Fruit fly (Drosophila melanogaster) whole organism, embryonic: ENCODE data around the gene CG42758.

Source experiments
- Antp ChIP-seq: fragments of 200-800 bp; sonication (Bioruptor generic); optimal IDR thresholded peaks from 3 replicates; lab custom pipeline; 2016; ENCODE audit warnings: missing biosample characterization, missing genetic modification characterization
- CG10565 ChIP-seq: fragments of 200-800 bp; sonication (Bioruptor generic); optimal IDR thresholded peaks from 3 replicates; lab custom pipeline; 2016; ENCODE audit warnings: missing biosample characterization, mild to moderate bottlenecking, missing genetic modification characterization
- CG11247 ChIP-seq: fragments of 200-800 bp; sonication (Bioruptor generic); IDR thresholded peaks from 2 replicates; pipeline ENCODE4 v1.3.6; 2022; ENCODE audit warnings: missing biosample characterization, missing genetic modification characterization
- CG11695 ChIP-seq: fragments of 200-800 bp; sonication (Bioruptor generic); IDR thresholded peaks from 3 replicates; pipeline ENCODE4 v1.3.6; 2022; ENCODE audit warnings: missing biosample characterization, missing genetic modification characterization
- CG12769 ChIP-seq: fragments of 200-800 bp; sonication (Bioruptor generic); optimal IDR thresholded peaks from 2 replicates; lab custom pipeline; 2019; ENCODE audit warnings: missing biosample characterization, mild to moderate bottlenecking, missing genetic modification characterization, moderate library complexity
- CG1529 ChIP-seq: fragments of 200-800 bp; sonication (Bioruptor generic); optimal IDR thresholded peaks from 3 replicates; lab custom pipeline; 2018; ENCODE audit warnings: missing biosample characterization, missing genetic modification characterization
- CG18599 ChIP-seq: fragments of 200-800 bp; sonication (Bioruptor generic); optimal IDR thresholded peaks from 3 replicates; lab custom pipeline; 2017; ENCODE audit warnings: missing biosample characterization, missing genetic modification characterization, mild to moderate bottlenecking, moderate library complexity, missing genetic modification reagents
- CG18764 ChIP-seq: fragments of 200-800 bp; sonication (Bioruptor generic); optimal IDR thresholded peaks from 3 replicates; lab custom pipeline; 2016; ENCODE audit warnings: missing biosample characterization, missing genetic modification characterization
- CG3065 ChIP-seq: fragments of 200-800 bp; sonication (Bioruptor generic); optimal IDR thresholded peaks from 2 replicates; lab custom pipeline; 2016; ENCODE audit warnings: missing biosample characterization, missing genetic modification characterization
- CG6175 ChIP-seq: fragments of 200-800 bp; sonication (Bioruptor generic); IDR thresholded peaks from 3 replicates; pipeline ENCODE4 v1.3.6; 2022; ENCODE audit warnings: missing biosample characterization, missing genetic modification characterization
- CG6683 ChIP-seq: fragments of 200-800 bp; sonication (Bioruptor generic); optimal IDR thresholded peaks from 2 replicates; lab custom pipeline; 2017; ENCODE audit warnings: missing biosample characterization, mild to moderate bottlenecking, missing genetic modification characterization, missing genetic modification reagents
- CG6689 ChIP-seq: fragments of 200-800 bp; sonication (Bioruptor generic); IDR thresholded peaks from 2 replicates; pipeline ENCODE4 v1.3.6; 2022; ENCODE audit warnings: missing biosample characterization, missing genetic modification characterization
- CG7987 ChIP-seq: fragments of 200-800 bp; sonication (Bioruptor generic); optimal IDR thresholded peaks from 2 replicates; lab custom pipeline; 2018; ENCODE audit warnings: missing biosample characterization, mild to moderate bottlenecking, missing genetic modification characterization, moderate library complexity
- D ChIP-seq, 2 experiments: fragments of 200-800 bp in 1 of 2; fragments of >200 bp in 1 of 2; sonication (Bioruptor generic) in 1 of 2; optimal IDR thresholded peaks; 2 replicates in 1 of 2; 3 replicates in 1 of 2; lab custom pipeline; 2017; ENCODE audit warnings: mild to moderate bottlenecking in 1 of 2, missing biosample characterization in 1 of 2, missing genetic modification characterization in 1 of 2, missing genetic modification reagents in 1 of 2
- Dip2 ChIP-seq: fragments of 200-800 bp; sonication (Bioruptor generic); IDR thresholded peaks from 2 replicates; pipeline ENCODE4 v1.3.6; 2022; ENCODE audit warnings: missing biosample characterization, missing genetic modification characterization
- Dll ChIP-seq: fragments of 200-800 bp; sonication (Bioruptor generic); IDR thresholded peaks from 4 replicates; pipeline ENCODE4 v1.3.6; 2022; ENCODE audit warnings: missing biosample characterization, missing genetic modification characterization; ENCODE audit not compliant: partially characterized antibody
- ERR ChIP-seq: fragments of 200-800 bp; sonication (Bioruptor generic); optimal IDR thresholded peaks from 2 replicates; lab custom pipeline; 2016; ENCODE audit warnings: missing biosample characterization, missing genetic modification characterization
- Ets65A ChIP-seq: fragments of 200-800 bp; sonication (Bioruptor generic); peaks from one replicate; lab custom pipeline; 2016; ENCODE audit warnings: missing biosample characterization, missing genetic modification characterization
- HHEX ChIP-seq: fragments of 200-800 bp; sonication (Bioruptor generic); optimal IDR thresholded peaks from 3 replicates; lab custom pipeline; 2017; ENCODE audit warnings: missing biosample characterization, mild to moderate bottlenecking, missing genetic modification characterization, missing genetic modification reagents
- Hey ChIP-seq: fragments of 200-800 bp; sonication (Bioruptor generic); optimal IDR thresholded peaks from 3 replicates; lab custom pipeline; 2018; ENCODE audit warnings: missing biosample characterization, mild to moderate bottlenecking, missing genetic modification characterization
- Mad ChIP-seq: fragments of 200-800 bp; sonication (Bioruptor generic); optimal IDR thresholded peaks from 2 replicates; lab custom pipeline; 2016; ENCODE audit warnings: missing biosample characterization, missing genetic modification characterization
- Meics ChIP-seq: fragments of 200-800 bp; sonication (Bioruptor generic); optimal IDR thresholded peaks from 2 replicates; lab custom pipeline; 2017; ENCODE audit warnings: missing biosample characterization, mild to moderate bottlenecking, missing genetic modification characterization
- NFAT ChIP-seq: fragments of 200-800 bp; sonication (Bioruptor generic); IDR thresholded peaks from 2 replicates; pipeline ENCODE4 v1.3.6; 2022; ENCODE audit warnings: missing biosample characterization, missing genetic modification characterization
- Nf-YC ChIP-seq: fragments of 200-800 bp; optimal IDR thresholded peaks from 3 replicates; lab custom pipeline; 2019; ENCODE audit warnings: missing biosample characterization, mild to moderate bottlenecking, missing genetic modification characterization, moderate library complexity
- Pdp1 ChIP-seq, 2 experiments: fragments of 200-800 bp; sonication (Bioruptor generic); optimal IDR thresholded peaks; 3 replicates each; lab custom pipeline; 2016; ENCODE audit warnings: missing biosample characterization in 2 of 2, missing genetic modification characterization in 2 of 2, mild to moderate bottlenecking in 1 of 2, moderate library complexity in 1 of 2
- ac ChIP-seq: fragments of 200-800 bp; sonication (Bioruptor generic); optimal IDR thresholded peaks from 3 replicates; lab custom pipeline; 2017; ENCODE audit warnings: missing biosample characterization, mild to moderate bottlenecking, missing genetic modification characterization
- ara ChIP-seq: fragments of 200-800 bp; sonication (Bioruptor generic); IDR thresholded peaks from 2 replicates; pipeline ENCODE4 v1.3.6; 2022; ENCODE audit warnings: missing biosample characterization, missing genetic modification characterization
- bbx ChIP-seq: fragments of 200-800 bp; sonication (Bioruptor generic); IDR thresholded peaks from 2 replicates; pipeline ENCODE4 v1.3.6; 2022; ENCODE audit warnings: missing biosample characterization, missing genetic modification characterization; ENCODE audit not compliant: partially characterized antibody
- chinmo ChIP-seq: fragments of 200-800 bp; sonication (Bioruptor generic); IDR thresholded peaks from 4 replicates; pipeline ENCODE4 v1.3.6; 2022; ENCODE audit warnings: missing biosample characterization, missing genetic modification characterization; ENCODE audit not compliant: partially characterized antibody
- chn ChIP-seq: fragments of 200-800 bp; sonication (Bioruptor generic); optimal IDR thresholded peaks from 2 replicates; lab custom pipeline; 2016; ENCODE audit warnings: missing biosample characterization, missing genetic modification characterization
- crp ChIP-seq, 2 experiments: fragments of 200-800 bp; sonication (Bioruptor generic); optimal IDR thresholded peaks; 2 replicates in 1 of 2; 3 replicates in 1 of 2; lab custom pipeline; 2017; ENCODE audit warnings: missing biosample characterization in 2 of 2, missing genetic modification characterization in 2 of 2, mild to moderate bottlenecking in 1 of 2, moderate library complexity in 1 of 2
- dan ChIP-seq: fragments of 200-800 bp; sonication (Bioruptor generic); IDR thresholded peaks from 2 replicates; pipeline ENCODE4 v1.3.6; 2022; ENCODE audit warnings: missing biosample characterization, missing genetic modification characterization
- gcm2 ChIP-seq: fragments of 200-800 bp; sonication (Bioruptor generic); optimal IDR thresholded peaks from 2 replicates; lab custom pipeline; 2016; ENCODE audit warnings: missing biosample characterization, missing genetic modification characterization
- grn ChIP-seq: fragments of 200-800 bp; sonication (Bioruptor generic); optimal IDR thresholded peaks from 3 replicates; lab custom pipeline; 2017; ENCODE audit warnings: missing biosample characterization, missing genetic modification characterization
- hkb ChIP-seq, 2 experiments: fragments of 200-800 bp in 1 of 2; fragments of >200 bp in 1 of 2; sonication (Bioruptor generic) in 1 of 2; IDR thresholded peaks in 1 of 2; optimal IDR thresholded peaks in 1 of 2; 2 replicates each; pipeline versions ENCODE4 v1.3.6 to Lab custom; 2017 to 2022; ENCODE audit warnings: missing biosample characterization in 1 of 2, missing genetic modification characterization in 1 of 2
- kah ChIP-seq: fragments of 200-800 bp; sonication (Bioruptor generic); optimal IDR thresholded peaks from 2 replicates; lab custom pipeline; 2018; ENCODE audit warnings: missing biosample characterization, mild to moderate bottlenecking, missing genetic modification characterization
- nerfin-2 ChIP-seq: fragments of 200-800 bp; sonication (Bioruptor generic); IDR thresholded peaks from 2 replicates; pipeline ENCODE4 v1.3.6; 2022; ENCODE audit warnings: missing biosample characterization, missing genetic modification characterization; ENCODE audit not compliant: partially characterized antibody
- otp ChIP-seq: fragments of 200-800 bp; sonication (Bioruptor generic); IDR thresholded peaks from 3 replicates; pipeline ENCODE4, ENCODE4 v1.3.6; 2022; ENCODE audit warnings: missing biosample characterization, missing genetic modification characterization
- phol ChIP-seq: fragments of 200-800 bp; sonication (Bioruptor generic); optimal IDR thresholded peaks from 3 replicates; lab custom pipeline; 2018; ENCODE audit warnings: missing biosample characterization, mild to moderate bottlenecking, missing genetic modification characterization, moderate library complexity
- sc ChIP-seq, 3 experiments: fragments of >200 bp in 2 of 3; fragments of 200-800 bp in 1 of 3; sonication (Bioruptor generic) in 1 of 3; optimal IDR thresholded peaks; 2 replicates in 2 of 3; 3 replicates in 1 of 3; lab custom pipeline; 2017; ENCODE audit warnings: mild to moderate bottlenecking in 1 of 3, missing biosample characterization in 1 of 3, missing genetic modification characterization in 1 of 3, missing genetic modification reagents in 1 of 3
- sens ChIP-seq: fragments of 200-800 bp; sonication (Bioruptor generic); peaks from one replicate; lab custom pipeline; 2016; ENCODE audit warnings: missing biosample characterization, missing genetic modification characterization
- slou ChIP-seq: fragments of 200-800 bp; sonication (Bioruptor generic); optimal IDR thresholded peaks from 3 replicates; lab custom pipeline; 2016; ENCODE audit warnings: missing biosample characterization, missing genetic modification characterization
- sqz ChIP-seq: fragments of 200-800 bp; sonication (Bioruptor generic); optimal IDR thresholded peaks from 3 replicates; lab custom pipeline; 2018; ENCODE audit warnings: missing biosample characterization, mild to moderate bottlenecking, missing genetic modification characterization
- unpg ChIP-seq: fragments of 200-800 bp; sonication (Bioruptor generic); optimal IDR thresholded peaks from 3 replicates; lab custom pipeline; 2018; ENCODE audit warnings: missing biosample characterization, mild to moderate bottlenecking, missing genetic modification characterization, moderate library complexity
- vnd ChIP-seq: fragments of 200-800 bp; sonication (Bioruptor generic); IDR thresholded peaks from 3 replicates; pipeline ENCODE4 v1.3.6; 2022; ENCODE audit warnings: missing biosample characterization, missing genetic modification characterization; ENCODE audit not compliant: partially characterized antibody
- wdn ChIP-seq: fragments of 200-800 bp; sonication (Bioruptor generic); IDR thresholded peaks from 2 replicates; pipeline ENCODE4 v1.3.6; 2022; ENCODE audit warnings: missing biosample characterization, missing genetic modification characterization
- z ChIP-seq: fragments of 200-800 bp; sonication (Bioruptor generic); IDR thresholded peaks from 3 replicates; pipeline ENCODE4 v1.3.6; 2022; ENCODE audit warnings: missing biosample characterization, missing genetic modification characterization
- zen2 ChIP-seq: fragments of 200-800 bp; sonication (Bioruptor generic); IDR thresholded peaks from 3 replicates; pipeline ENCODE4 v1.3.6; 2022; ENCODE audit warnings: missing biosample characterization, missing genetic modification characterization; ENCODE audit not compliant: partially characterized antibody
- zf30C ChIP-seq: fragments of 200-800 bp; sonication (Bioruptor generic); optimal IDR thresholded peaks from 3 replicates; lab custom pipeline; 2018; ENCODE audit warnings: missing biosample characterization, mild to moderate bottlenecking, missing genetic modification characterization

CG42758 gene

dm6 chr3L:14553891-14554303 is 13.3 kb upstream of the CG42758 start (continued):
- 0 out of 3 replicates have a peak, but pooled peaks have one; percentile 9 for TF ChIP-seq CG11695
- TF ChIP-seq CG18764 (GFP tag; lab: Kevin White, UChicago): no peak
- no peak for TF ChIP-seq vnd (GFP tag; lab: Robert Waterston, UW)
- no peak for TF ChIP-seq zf30C (GFP tag; lab: Kevin White, UChicago)
- TF ChIP-seq Ets65A (GFP tag; lab: Kevin White, UChicago): peak; percentile 3
- no peak for TF ChIP-seq phol (tag; lab: Kevin White, UChicago)
- TF ChIP-seq CG6683 (GFP tag; lab: Kevin White, UChicago): no peak
- no peak for TF ChIP-seq ara (GFP tag; lab: Robert Waterston, UW)
- TF ChIP-seq CG18599: peak; percentile 23
- peak; percentile 83 for TF ChIP-seq CG7987 (GFP tag; lab: Kevin White, UChicago)
- no peak for TF ChIP-seq Dll (GFP tag; lab: Robert Waterston, UW)
- no peak for TF ChIP-seq chn (GFP tag; lab: Kevin White, UChicago)
- no peak for TF ChIP-seq D (optimal IDR thresholded peaks at IDR 0.05; lab: Kevin White, UChicago)
- no peak for TF ChIP-seq D (GFP tag; optimal IDR thresholded peaks at IDR 0.05; lab: Kevin White, UChicago)
- peak; percentile 35 for TF ChIP-seq sens (GFP tag; lab: Kevin White, UChicago)
- TF ChIP-seq crp (GFP tag; optimal IDR thresholded peaks at IDR 0.05; lab: Kevin White, UChicago): no peak
- TF ChIP-seq nerfin-2 (GFP tag; lab: Robert Waterston, UW): no peak
- TF ChIP-seq HHEX (GFP tag; lab: Kevin White, UChicago): no peak
- no peak for TF ChIP-seq ac
- TF ChIP-seq CG1529 (GFP tag; lab: Kevin White, UChicago): no peak
- TF ChIP-seq Mad (GFP tag; lab: Kevin White, UChicago): no peak
- TF ChIP-seq dan (GFP tag; lab: Robert Waterston, UW): no peak
- no peak for TF ChIP-seq zen2 (GFP tag; lab: Robert Waterston, UW)
- TF ChIP-seq CG11247 (GFP tag; lab: Robert Waterston, UW): no peak
- peak; percentile 4 for TF ChIP-seq ERR (GFP tag; lab: Kevin White, UChicago)
- TF ChIP-seq CG10565 (GFP tag; lab: Kevin White, UChicago): no peak
- no peak for TF ChIP-seq unpg
- TF ChIP-seq hkb (optimal IDR thresholded peaks at IDR 0.05; lab: Kevin White, UChicago): no peak
- no peak for TF ChIP-seq hkb (GFP tag; IDR thresholded peaks at IDR 0.05; lab: Robert Waterston, UW)
- no peak for TF ChIP-seq Dip2 (GFP tag; lab: Robert Waterston, UW)
- TF ChIP-seq kah (GFP tag; lab: Kevin White, UChicago): no peak
- TF ChIP-seq slou: no peak
- peak; percentile 87; the same call in 2 of the 4 replicates for TF ChIP-seq chinmo (GFP tag; lab: Robert Waterston, UW)
- TF ChIP-seq CG6175 (GFP tag; lab: Robert Waterston, UW): no peak
- no peak for TF ChIP-seq grn (GFP tag; lab: Kevin White, UChicago)
- peak; percentile 2 for TF ChIP-seq Nf-YC
- TF ChIP-seq CG6689 (GFP tag; lab: Robert Waterston, UW): no peak
- TF ChIP-seq Meics (GFP tag; lab: Kevin White, UChicago): no peak
- no peak for TF ChIP-seq gcm2 (GFP tag; lab: Kevin White, UChicago)
- no peak for TF ChIP-seq otp (GFP tag; lab: Robert Waterston, UW)
- no peak for TF ChIP-seq Hey (tag; lab: Kevin White, UChicago)
- TF ChIP-seq CG3065 (GFP tag; lab: Kevin White, UChicago): no peak
- no peak for TF ChIP-seq NFAT (GFP tag; lab: Robert Waterston, UW)
- TF ChIP-seq wdn: no peak
- no peak for TF ChIP-seq z (GFP tag; lab: Robert Waterston, UW)
- no peak for TF ChIP-seq sqz (GFP tag; lab: Kevin White, UChicago)
- no peak for TF ChIP-seq sc (optimal IDR thresholded peaks at IDR 0.05; lab: Kevin White, UChicago)
- TF ChIP-seq sc (GFP tag; optimal IDR thresholded peaks at IDR 0.05; lab: Kevin White, UChicago): no peak
- no peak for TF ChIP-seq bbx (GFP tag; lab: Robert Waterston, UW)
- TF ChIP-seq Antp (GFP tag; lab: Kevin White, UChicago): no peak
- peak; percentile 70 for TF ChIP-seq CG12769 (tag; lab: Kevin White, UChicago)
- peak in 1 of 2 experiments; percentile 78 for TF ChIP-seq Pdp1 (GFP tag; optimal IDR thresholded peaks at IDR 0.05; lab: Kevin White, UChicago)
